Worm (Caenorhabditis elegans) whole organism, mixed stage, embryonic: ENCODE results near the gene cytb-5.1.

Experiments
- blmp-1 ChIP-seq: fragments of 150-350 bp; optimal IDR thresholded peaks from 2 replicates; lab custom pipeline; 2014; ENCODE audit warnings: missing biosample characterization, missing genetic modification characterization
- flh-1 ChIP-seq: fragments of 200-800 bp; sonication (Bioruptor generic); optimal IDR thresholded peaks from 2 replicates; lab custom pipeline; 2018; ENCODE audit warnings: mild to moderate bottlenecking, missing genetic modification characterization, moderate library complexity, missing compliant biosample characterization
- hlh-1 ChIP-seq: fragments of 150-350 bp; optimal IDR thresholded peaks from 2 replicates; lab custom pipeline; 2014; ENCODE audit warnings: missing biosample characterization, missing genetic modification reagents, missing genetic modification characterization
- mab-5 ChIP-seq: fragments of 150-350 bp; optimal IDR thresholded peaks from 2 replicates; lab custom pipeline; 2014; ENCODE audit warnings: missing biosample characterization, missing genetic modification characterization
- pha-4 ChIP-seq: fragments of 150-350 bp; optimal IDR thresholded peaks from 2 replicates; lab custom pipeline; 2018; ENCODE audit warnings: missing biosample characterization, missing genetic modification reagents, missing genetic modification characterization
- unc-39 ChIP-seq: fragments of 150-350 bp; optimal IDR thresholded peaks from 2 replicates; lab custom pipeline; 2014; ENCODE audit warnings: missing biosample characterization, missing genetic modification characterization
- unc-62 ChIP-seq: fragments of 150-350 bp; optimal IDR thresholded peaks from 2 replicates; lab custom pipeline; 2014; ENCODE audit warnings: missing biosample characterization, missing genetic modification reagents, missing genetic modification characterization
- ztf-11 ChIP-seq: fragments of 150-350 bp; optimal IDR thresholded peaks from 2 replicates; lab custom pipeline; 2014; ENCODE audit warnings: missing biosample characterization, missing genetic modification characterization

DNA sequence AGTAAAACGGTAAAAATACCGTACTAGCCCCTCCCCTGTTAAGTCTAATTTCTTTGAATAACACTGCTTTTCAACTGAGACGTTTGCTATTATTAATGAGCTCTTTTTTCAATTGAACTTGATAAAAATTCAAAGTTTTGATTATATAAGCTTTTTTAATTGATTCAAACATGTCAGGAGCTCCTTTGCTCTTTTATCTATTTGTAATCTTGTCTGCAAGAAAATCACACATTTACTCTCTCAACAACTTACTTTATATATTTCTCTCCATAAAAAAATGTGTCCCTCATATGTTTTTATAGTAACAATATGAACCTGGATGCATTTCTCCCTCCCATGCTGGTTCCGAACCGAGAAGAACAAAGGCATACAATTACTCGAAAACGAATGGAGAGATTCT is 18.6 kb downstream of the cytb-5.1 start, which contains the start of gene C04C11.1:
- TF ChIP-seq blmp-1 (tag; lab: Kevin White, UChicago) (no peak), pha-4 (tag; lab: Kevin White, UChicago) (no peak), flh-1 (GFP tag; lab: Kevin White, UChicago) (no peak), unc-39 (tag; lab: Kevin White, UChicago) (no peak), mab-5 (no peak), ztf-11 (no peak), hlh-1 (tag; lab: Kevin White, UChicago) (no peak), unc-62 (GFP tag; lab: Kevin White, UChicago) (no peak)
